Fruit fly (Drosophila melanogaster) whole organism, embryonic: Measurements from ENCODE around the gene dock.

Source experiments
- ATbp ChIP-seq: fragments of 200-800 bp; sonication (Bioruptor generic); optimal IDR thresholded peaks from 2 replicates; lab custom pipeline; 2017; ENCODE audit warnings: missing biosample characterization, mild to moderate bottlenecking, missing genetic modification characterization, missing genetic modification reagents
- CG11504 ChIP-seq: fragments of 200-800 bp; sonication (Bioruptor generic); optimal IDR thresholded peaks from 3 replicates; lab custom pipeline; 2019; ENCODE audit warnings: missing biosample characterization, mild to moderate bottlenecking, missing genetic modification characterization, moderate library complexity
- CG12104 ChIP-seq: fragments of 200-800 bp; sonication (Bioruptor generic); optimal IDR thresholded peaks from 3 replicates; lab custom pipeline; 2016; ENCODE audit warnings: missing biosample characterization, missing genetic modification characterization
- CG12659 ChIP-seq: fragments of 200-800 bp; sonication (Bioruptor generic); optimal IDR thresholded peaks from 3 replicates; lab custom pipeline; 2017; ENCODE audit warnings: mild to moderate bottlenecking, missing biosample characterization, missing genetic modification reagents, missing genetic modification characterization
- CG13296 ChIP-seq: fragments of 200-800 bp; sonication (Bioruptor generic); optimal IDR thresholded peaks from 3 replicates; lab custom pipeline; 2018; ENCODE audit warnings: missing biosample characterization, mild to moderate bottlenecking, missing genetic modification characterization
- CG15514 ChIP-seq: fragments of 200-800 bp; sonication (Bioruptor generic); optimal IDR thresholded peaks from 3 replicates; lab custom pipeline; 2017; ENCODE audit warnings: missing biosample characterization, missing genetic modification characterization, mild to moderate bottlenecking, moderate library complexity, missing genetic modification reagents
- CG16815 ChIP-seq: fragments of 200-800 bp; sonication (Bioruptor generic); optimal IDR thresholded peaks from 3 replicates; lab custom pipeline; 2017; ENCODE audit warnings: missing biosample characterization, mild to moderate bottlenecking, missing genetic modification characterization
- CG17186 ChIP-seq: fragments of 200-800 bp; sonication (Bioruptor generic); optimal IDR thresholded peaks from 3 replicates; lab custom pipeline; 2017; ENCODE audit warnings: missing biosample characterization, missing genetic modification reagents, missing genetic modification characterization
- CG2712 ChIP-seq: fragments of 200-800 bp; optimal IDR thresholded peaks from 3 replicates; lab custom pipeline; 2019; ENCODE audit warnings: missing biosample characterization, mild to moderate bottlenecking, missing genetic modification characterization, moderate library complexity
- CG2889 ChIP-seq: fragments of 200-800 bp; sonication (Bioruptor generic); IDR thresholded peaks from 3 replicates; pipeline ENCODE4 v1.3.6; 2022; ENCODE audit warnings: missing biosample characterization, missing genetic modification characterization
- CG33557 ChIP-seq: fragments of 200-800 bp; sonication (Bioruptor generic); optimal IDR thresholded peaks from 2 replicates; lab custom pipeline; 2019; ENCODE audit warnings: missing biosample characterization, mild to moderate bottlenecking, missing genetic modification characterization, moderate library complexity
- CG4360 ChIP-seq: fragments of 200-800 bp; sonication (Bioruptor generic); IDR thresholded peaks from 2 replicates; pipeline ENCODE4 v1.3.6; 2022; ENCODE audit warnings: missing biosample characterization, missing genetic modification characterization
- CG5953 ChIP-seq: fragments of 200-800 bp; sonication (Bioruptor generic); IDR thresholded peaks from 2 replicates; pipeline ENCODE4 v1.3.6; 2022; ENCODE audit warnings: missing biosample characterization, missing genetic modification characterization
- CG6765 ChIP-seq: fragments of 200-800 bp; sonication (Bioruptor generic); optimal IDR thresholded peaks from 3 replicates; lab custom pipeline; 2017; ENCODE audit warnings: missing biosample characterization, mild to moderate bottlenecking, missing genetic modification characterization
- CG6813 ChIP-seq: fragments of 200-800 bp; sonication (Bioruptor generic); optimal IDR thresholded peaks from 2 replicates; lab custom pipeline; 2017; ENCODE audit warnings: missing biosample characterization, missing genetic modification characterization, mild to moderate bottlenecking, moderate library complexity, missing genetic modification reagents
- Fer1 ChIP-seq: fragments of 200-800 bp; sonication (Bioruptor generic); optimal IDR thresholded peaks from 2 replicates; lab custom pipeline; 2017; ENCODE audit warnings: missing biosample characterization, mild to moderate bottlenecking, missing genetic modification characterization
- Fer3 ChIP-seq: fragments of 200-800 bp; sonication (Bioruptor generic); optimal IDR thresholded peaks from 2 replicates; lab custom pipeline; 2018; ENCODE audit warnings: missing biosample characterization, mild to moderate bottlenecking, missing genetic modification characterization, moderate library complexity
- Hsf ChIP-seq: fragments of 200-800 bp; sonication (Bioruptor generic); optimal IDR thresholded peaks from 3 replicates; lab custom pipeline; 2016; ENCODE audit warnings: missing biosample characterization, missing genetic modification characterization
- MBD-R2 ChIP-seq: fragments of 200-800 bp; sonication (Bioruptor generic); IDR thresholded peaks from 2 replicates; pipeline ENCODE4 v1.3.6; 2022; ENCODE audit warnings: missing biosample characterization, missing genetic modification characterization
- Neu2 ChIP-seq: fragments of 200-800 bp; sonication (Bioruptor generic); optimal IDR thresholded peaks from 3 replicates; lab custom pipeline; 2016; ENCODE audit warnings: missing biosample characterization, missing genetic modification characterization, borderline replicate concordance
- Nf-YC ChIP-seq: fragments of 200-800 bp; optimal IDR thresholded peaks from 3 replicates; lab custom pipeline; 2019; ENCODE audit warnings: missing biosample characterization, mild to moderate bottlenecking, missing genetic modification characterization, moderate library complexity
- Trl ChIP-seq, 3 experiments: fragments of >200 bp in 2 of 3; fragments of 200-800 bp in 1 of 3; sonication (Bioruptor generic) in 1 of 3; optimal IDR thresholded peaks; 2 replicates in 1 of 3; 3 replicates in 2 of 3; lab custom pipeline; 2016 to 2017; ENCODE audit warnings: missing biosample characterization in 1 of 3, missing genetic modification characterization in 1 of 3
- abd-A ChIP-seq: fragments of 200-800 bp; sonication (Bioruptor generic); optimal IDR thresholded peaks from 3 replicates; lab custom pipeline; 2019; ENCODE audit warnings: missing biosample characterization, mild to moderate bottlenecking, missing genetic modification characterization, moderate library complexity
- ash1 ChIP-seq: fragments of 200-800 bp; sonication (Bioruptor generic); optimal IDR thresholded peaks from 2 replicates; lab custom pipeline; 2018; ENCODE audit warnings: missing biosample characterization, mild to moderate bottlenecking, missing genetic modification characterization
- bab2 ChIP-seq: fragments of 200-800 bp; sonication (Bioruptor generic); optimal IDR thresholded peaks from 2 replicates; lab custom pipeline; 2016; ENCODE audit warnings: missing biosample characterization, missing genetic modification characterization
- bigmax ChIP-seq: fragments of 200-800 bp; sonication (Bioruptor generic); optimal IDR thresholded peaks from 2 replicates; lab custom pipeline; 2018; ENCODE audit warnings: missing biosample characterization, mild to moderate bottlenecking, missing genetic modification characterization
- cad ChIP-seq: fragments of >200 bp; optimal IDR thresholded peaks from 2 replicates; lab custom pipeline; 2017; ENCODE audit warnings: missing biosample characterization, missing genetic modification characterization
- chif ChIP-seq, 2 experiments: fragments of 200-800 bp; sonication (Bioruptor generic); optimal IDR thresholded peaks; 3 replicates each; lab custom pipeline; 2016; ENCODE audit warnings: missing biosample characterization in 2 of 2, missing genetic modification characterization in 2 of 2
- chm ChIP-seq: fragments of 200-800 bp; sonication (Bioruptor generic); IDR thresholded peaks from 2 replicates; pipeline ENCODE4 v1.3.6; 2022; ENCODE audit warnings: missing biosample characterization, missing genetic modification characterization
- ci ChIP-seq: fragments of 200-800 bp; sonication (Bioruptor generic); IDR thresholded peaks from 3 replicates; pipeline ENCODE4 v1.3.6; 2022; ENCODE audit warnings: missing biosample characterization, missing genetic modification characterization
- crc ChIP-seq: fragments of 200-800 bp; sonication (Bioruptor generic); optimal IDR thresholded peaks from 2 replicates; lab custom pipeline; 2016; ENCODE audit warnings: missing biosample characterization, missing genetic modification characterization
- croc ChIP-seq: fragments of 200-800 bp; sonication (Bioruptor generic); conservative IDR thresholded peaks from 3 replicates; pipeline ENCODE4 v1.3.6; 2022; ENCODE audit warnings: missing biosample characterization, missing genetic modification characterization
- crp ChIP-seq, 2 experiments: fragments of 200-800 bp; sonication (Bioruptor generic); optimal IDR thresholded peaks; 2 replicates in 1 of 2; 3 replicates in 1 of 2; lab custom pipeline; 2017; ENCODE audit warnings: missing biosample characterization in 2 of 2, missing genetic modification characterization in 2 of 2, mild to moderate bottlenecking in 1 of 2, moderate library complexity in 1 of 2
- ems ChIP-seq: fragments of 200-800 bp; sonication (Bioruptor generic); optimal IDR thresholded peaks from 3 replicates; lab custom pipeline; 2016; ENCODE audit warnings: missing biosample characterization, missing genetic modification characterization
- esg ChIP-seq: fragments of 200-800 bp; sonication (Bioruptor generic); conservative IDR thresholded peaks from 2 replicates; pipeline ENCODE4 v1.3.6; 2022; ENCODE audit warnings: missing biosample characterization, missing genetic modification characterization
- gcm ChIP-seq: fragments of 200-800 bp; sonication (Bioruptor generic); optimal IDR thresholded peaks from 2 replicates; lab custom pipeline; 2019; ENCODE audit warnings: missing biosample characterization, mild to moderate bottlenecking, missing genetic modification characterization, moderate library complexity
- inv ChIP-seq: fragments of 200-800 bp; sonication (Bioruptor generic); IDR thresholded peaks from 2 replicates; pipeline ENCODE4 v1.3.6; 2022; ENCODE audit warnings: missing biosample characterization, missing genetic modification characterization; ENCODE audit not compliant: partially characterized antibody
- kni ChIP-seq: fragments of 200-800 bp; sonication (Bioruptor generic); optimal IDR thresholded peaks from 3 replicates; lab custom pipeline; 2017; ENCODE audit warnings: mild to moderate bottlenecking, missing biosample characterization, missing genetic modification reagents, missing genetic modification characterization
- mam ChIP-seq: fragments of 200-800 bp; sonication (Bioruptor generic); optimal IDR thresholded peaks from 3 replicates; lab custom pipeline; 2016; ENCODE audit warnings: missing biosample characterization, missing genetic modification characterization
- p53 ChIP-seq: fragments of 200-800 bp; sonication (Bioruptor generic); optimal IDR thresholded peaks from 2 replicates; lab custom pipeline; 2016; ENCODE audit warnings: missing biosample characterization, missing genetic modification characterization
- pnt ChIP-seq: fragments of 200-800 bp; sonication (Bioruptor generic); optimal IDR thresholded peaks from 3 replicates; lab custom pipeline; 2016; ENCODE audit warnings: missing biosample characterization, missing genetic modification characterization
- prd ChIP-seq, 3 experiments: fragments of >200 bp in 2 of 3; fragments of 200-800 bp in 1 of 3; sonication (Bioruptor generic) in 1 of 3; optimal IDR thresholded peaks in 2 of 3; IDR thresholded peaks in 1 of 3; 2 replicates in 2 of 3; 3 replicates in 1 of 3; pipeline versions ENCODE4 v1.3.6 to Lab custom; 2017 to 2022; ENCODE audit warnings: missing biosample characterization in 1 of 3, missing genetic modification characterization in 1 of 3
- psq ChIP-seq: fragments of 200-800 bp; sonication (Bioruptor generic); optimal IDR thresholded peaks from 2 replicates; lab custom pipeline; 2017; ENCODE audit warnings: missing biosample characterization, missing genetic modification characterization
- pzg ChIP-seq: fragments of 200-800 bp; sonication (Bioruptor generic); optimal IDR thresholded peaks from 3 replicates; lab custom pipeline; 2018; ENCODE audit warnings: missing biosample characterization, mild to moderate bottlenecking, missing genetic modification characterization, moderate library complexity
- row ChIP-seq: fragments of 200-800 bp; sonication (Bioruptor generic); IDR thresholded peaks from 3 replicates; pipeline ENCODE4 v1.3.6; 2022; ENCODE audit warnings: missing biosample characterization, missing genetic modification characterization
- slbo ChIP-seq: fragments of 200-800 bp; sonication (Bioruptor generic); IDR thresholded peaks from 2 replicates; pipeline ENCODE4 v1.3.6; 2022; ENCODE audit warnings: missing biosample characterization, missing genetic modification characterization
- stwl ChIP-seq: fragments of 200-800 bp; sonication (Bioruptor generic); optimal IDR thresholded peaks from 3 replicates; lab custom pipeline; 2018; ENCODE audit warnings: missing biosample characterization, mild to moderate bottlenecking, missing genetic modification characterization, moderate library complexity
- wor ChIP-seq: fragments of 200-800 bp; sonication (Bioruptor generic); IDR thresholded peaks from 2 replicates; pipeline ENCODE4 v1.3.6; 2022; ENCODE audit warnings: missing biosample characterization, missing genetic modification characterization
- zfh2 ChIP-seq: fragments of 200-800 bp; sonication (Bioruptor generic); optimal IDR thresholded peaks from 2 replicates; lab custom pipeline; 2016; ENCODE audit warnings: missing biosample characterization, missing genetic modification characterization

Gene dock

DNA sequence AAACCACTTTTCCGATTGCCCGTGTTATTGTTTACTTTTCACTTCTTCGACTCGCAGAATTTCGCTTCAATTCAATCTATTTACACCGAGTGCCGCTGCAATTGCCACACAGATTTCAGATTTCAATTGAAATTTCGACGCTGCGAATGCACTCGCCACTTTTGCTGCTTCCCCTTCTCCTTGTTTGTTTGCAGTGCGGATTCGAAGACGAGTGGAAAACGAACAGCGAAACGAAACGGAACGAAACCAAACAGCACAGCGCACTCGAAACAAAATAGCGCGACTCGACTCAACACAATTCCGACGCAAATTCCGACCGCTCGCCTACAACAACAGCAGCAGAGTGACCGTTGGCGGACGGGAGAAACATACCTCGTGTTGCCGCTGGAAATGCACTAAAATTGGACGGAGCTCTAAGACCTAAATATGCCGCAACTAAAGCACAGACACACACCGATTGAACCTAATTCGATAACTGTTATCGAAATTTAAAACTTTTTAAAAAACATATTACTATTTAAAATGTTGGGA, 25.0 kb downstream of the dock start, which contains the start of gene drongo (continued):
- TF ChIP-seq wor (GFP tag; lab: Robert Waterston, UW) (no peak), ash1 (GFP tag; lab: Kevin White, UChicago) (peak; percentile 37), CG12659 (GFP tag; lab: Kevin White, UChicago) (peak; percentile 92), pzg (peak; percentile 98), CG13296 (GFP tag; lab: Kevin White, UChicago) (peak; percentile 48), abd-A (tag; lab: Kevin White, UChicago) (peak; percentile 50), row (GFP tag; lab: Robert Waterston, UW) (peak; percentile 24; the same call in 1 of the 3 replicates), mam (GFP tag; lab: Kevin White, UChicago) (no peak), prd (optimal IDR thresholded peaks at IDR 0.05; lab: Kevin White, UChicago) (no peak), prd (GFP tag; IDR thresholded peaks at IDR 0.05; lab: Robert Waterston, UW) (0 out of 3 replicates have a peak, but pooled peaks have one; percentile 15), CG5953 (peak; percentile 47; the same call in 1 of the 2 replicates), Nf-YC (tag; lab: Kevin White, UChicago) (peak; percentile 60), CG16815 (GFP tag; lab: Kevin White, UChicago) (no peak), CG2712 (tag; lab: Kevin White, UChicago) (peak; percentile 41), zfh2 (GFP tag; lab: Kevin White, UChicago) (no peak), gcm (GFP tag; lab: Kevin White, UChicago) (peak; percentile 33), Fer3 (peak; percentile 23), Fer1 (peak; percentile 54), croc (GFP tag; lab: Robert Waterston, UW) (no peak), inv (GFP tag; lab: Robert Waterston, UW) (peak; percentile 11; the same call in 1 of the 2 replicates), cad (GFP tag; lab: Kevin White, UChicago) (no peak), psq (GFP tag; lab: Kevin White, UChicago) (peak; percentile 34), CG17186 (GFP tag; lab: Kevin White, UChicago) (peak; percentile 58), chm (GFP tag; lab: Robert Waterston, UW) (peak; percentile 87), MBD-R2 (peak; percentile 37), bab2 (GFP tag; lab: Kevin White, UChicago) (peak; percentile 27), CG15514 (GFP tag; lab: Kevin White, UChicago) (peak; percentile 75), ci (GFP tag; lab: Robert Waterston, UW) (peak; percentile 76), crp (GFP tag; optimal IDR thresholded peaks at IDR 0.05; lab: Kevin White, UChicago) (no peak), crc (no peak), Hsf (GFP tag; lab: Kevin White, UChicago) (peak; percentile 27), ATbp (GFP tag; lab: Kevin White, UChicago) (peak; percentile 34), CG33557 (GFP tag; lab: Kevin White, UChicago) (peak; percentile 33), kni (GFP tag; lab: Kevin White, UChicago) (peak; percentile 63), slbo (GFP tag; lab: Robert Waterston, UW) (peak; percentile 33), CG6765 (GFP tag; lab: Kevin White, UChicago) (no peak), Trl (optimal IDR thresholded peaks at IDR 0.05; lab: Kevin White, UChicago) (no peak), Trl (GFP tag; optimal IDR thresholded peaks at IDR 0.05; lab: Kevin White, UChicago) (peak; percentile 53), esg (GFP tag; lab: Robert Waterston, UW) (no peak), bigmax (GFP tag; lab: Kevin White, UChicago) (no peak), CG11504 (tag; lab: Kevin White, UChicago) (peak; percentile 48), CG12104 (no peak), CG6813 (GFP tag; lab: Kevin White, UChicago) (no peak), chif (GFP tag; optimal IDR thresholded peaks at IDR 0.05; lab: Kevin White, UChicago) (peak; percentile 6 to 44), stwl (tag; lab: Kevin White, UChicago) (peak; percentile 43), pnt (GFP tag; lab: Kevin White, UChicago) (no peak), Neu2 (GFP tag; lab: Kevin White, UChicago) (no peak), CG4360 (peak; percentile 99), CG2889 (GFP tag; lab: Robert Waterston, UW) (no peak), ems (peak; percentile 45), p53 (GFP tag; lab: Kevin White, UChicago) (peak; percentile 50)
